Fruit fly (Drosophila melanogaster) whole organism: ENCODE results near the gene Kua.

Experiments used
- CG8478 ChIP-seq: fragments of >200 bp; optimal IDR thresholded peaks from 2 replicates; lab custom pipeline; 2018; ENCODE audit warnings: inconsistent platforms
- Dll ChIP-seq: fragments of >200 bp; optimal IDR thresholded peaks from 2 replicates; lab custom pipeline; 2017
- EcR ChIP-seq, 2 experiments: fragments of >200 bp; optimal IDR thresholded peaks; 2 replicates each; lab custom pipeline; 2017; ENCODE audit warnings: missing biosample characterization in 2 of 2, missing genetic modification characterization in 2 of 2, missing genetic modification reagents in 2 of 2
- pan ChIP-seq: fragments of >200 bp; optimal IDR thresholded peaks from 2 replicates; lab custom pipeline; 2017
- psq ChIP-seq: fragments of >200 bp; optimal IDR thresholded peaks from 2 replicates; lab custom pipeline; 2017
- usp ChIP-seq: fragments of >200 bp; optimal IDR thresholded peaks from 2 replicates; lab custom pipeline; 2017; ENCODE audit warnings: missing biosample characterization, missing genetic modification characterization, mixed read lengths

Gene Kua

DNA sequence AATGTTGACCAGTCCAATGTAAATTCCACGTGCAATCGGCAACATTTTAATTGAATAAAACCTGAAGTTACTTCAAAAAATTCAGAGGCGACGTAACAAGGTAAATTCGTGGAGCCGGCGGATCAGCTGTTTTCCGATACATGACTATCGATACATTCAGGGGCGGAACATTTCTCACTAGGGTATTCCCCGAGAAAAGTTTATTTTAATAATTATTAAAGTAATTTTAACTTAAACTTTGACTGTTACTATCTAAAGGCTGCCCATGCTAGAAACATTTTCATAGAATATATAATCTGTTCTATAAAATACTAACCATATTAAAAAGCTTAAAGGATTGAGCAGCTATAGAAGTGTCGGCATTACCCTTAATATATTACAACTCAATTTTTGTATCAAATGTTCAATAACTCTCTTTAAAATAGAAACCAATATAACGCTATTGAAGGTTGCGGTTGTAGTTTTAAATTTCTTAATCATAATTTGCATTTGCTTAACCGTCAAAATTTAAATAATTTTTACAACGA is at the start of gene Kua, which contains the start of gene mRpS18B:
Gene Kua (plus strand): TSS at position 477 of the 527 bp plus-strand sequence.
Gene mRpS18B (minus strand): TSS at position 149 of the 527 bp plus-strand sequence.
- TF ChIP-seq CG8478 (lab: Kevin White, UChicago) (no peak), EcR (GFP tag; optimal IDR thresholded peaks at IDR 0.05; lab: Kevin White, UChicago) (no peak), usp (GFP tag; lab: Kevin White, UChicago) (no peak), Dll (lab: Kevin White, UChicago) (no peak), psq (lab: Kevin White, UChicago) (no peak)

DNA sequence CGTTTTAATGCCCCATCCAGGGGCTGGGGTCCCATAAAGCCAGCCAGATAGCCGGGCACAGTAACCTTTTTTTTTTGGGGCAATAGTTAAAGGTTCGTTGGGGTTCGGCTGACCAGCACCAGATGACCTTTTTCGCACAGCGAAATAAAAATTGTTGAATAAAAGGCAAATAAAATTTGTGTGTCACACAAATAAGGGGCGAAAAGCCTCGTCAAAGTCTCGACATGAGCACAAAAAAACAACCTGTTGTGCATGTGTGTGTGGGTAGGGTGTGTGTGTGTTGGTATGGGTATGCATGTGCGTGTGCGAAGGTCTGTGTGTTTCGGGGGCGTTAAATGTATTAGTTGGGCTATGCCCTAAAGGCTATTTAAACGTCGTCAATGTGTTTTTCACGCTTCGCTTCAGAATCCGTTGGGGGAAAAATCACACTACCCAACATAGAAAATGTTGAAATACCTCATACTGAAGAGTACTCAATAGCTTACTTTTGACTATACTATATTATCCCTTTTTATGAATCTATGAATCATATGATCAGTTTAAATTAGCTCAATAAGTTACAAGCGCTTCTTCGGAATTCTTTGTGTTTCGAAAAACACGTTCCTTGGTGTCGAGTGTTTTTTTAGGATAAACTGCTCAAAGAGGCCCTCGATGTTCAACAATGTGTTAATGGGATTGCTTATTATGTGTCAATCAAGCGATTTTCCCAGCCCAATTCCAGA is 46.0 kb upstream of the Kua start:
- TF ChIP-seq Dll (lab: Kevin White, UChicago) (no peak), EcR (GFP tag; optimal IDR thresholded peaks at IDR 0.05; lab: Kevin White, UChicago) (no peak)

DNA sequence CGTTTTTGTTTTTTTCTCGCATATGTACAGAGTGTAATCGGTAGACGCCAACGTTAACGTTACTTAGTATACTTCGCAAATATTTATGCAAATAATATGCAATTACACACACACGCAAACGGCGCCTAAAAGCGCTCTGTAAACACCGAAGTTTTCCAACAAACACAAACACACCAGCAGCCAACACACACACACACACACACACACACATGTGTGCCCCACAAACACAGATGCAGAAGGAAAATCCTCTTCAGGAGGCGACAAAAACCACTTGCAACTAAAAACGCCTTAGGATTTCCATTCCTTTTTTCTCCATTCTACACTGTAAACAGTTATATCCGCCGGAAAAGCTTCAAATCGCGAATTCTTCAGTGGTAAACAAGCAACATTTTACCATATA is 40.0 kb upstream of the Kua start:
- TF ChIP-seq usp (GFP tag; lab: Kevin White, UChicago) = no peak
- no peak for TF ChIP-seq CG8478 (lab: Kevin White, UChicago)
- no peak for TF ChIP-seq Dll (lab: Kevin White, UChicago)
- TF ChIP-seq pan (lab: Kevin White, UChicago) = no peak
- no peak for TF ChIP-seq EcR (GFP tag; optimal IDR thresholded peaks at IDR 0.05; lab: Kevin White, UChicago)
- no peak for TF ChIP-seq psq (lab: Kevin White, UChicago)

DNA sequence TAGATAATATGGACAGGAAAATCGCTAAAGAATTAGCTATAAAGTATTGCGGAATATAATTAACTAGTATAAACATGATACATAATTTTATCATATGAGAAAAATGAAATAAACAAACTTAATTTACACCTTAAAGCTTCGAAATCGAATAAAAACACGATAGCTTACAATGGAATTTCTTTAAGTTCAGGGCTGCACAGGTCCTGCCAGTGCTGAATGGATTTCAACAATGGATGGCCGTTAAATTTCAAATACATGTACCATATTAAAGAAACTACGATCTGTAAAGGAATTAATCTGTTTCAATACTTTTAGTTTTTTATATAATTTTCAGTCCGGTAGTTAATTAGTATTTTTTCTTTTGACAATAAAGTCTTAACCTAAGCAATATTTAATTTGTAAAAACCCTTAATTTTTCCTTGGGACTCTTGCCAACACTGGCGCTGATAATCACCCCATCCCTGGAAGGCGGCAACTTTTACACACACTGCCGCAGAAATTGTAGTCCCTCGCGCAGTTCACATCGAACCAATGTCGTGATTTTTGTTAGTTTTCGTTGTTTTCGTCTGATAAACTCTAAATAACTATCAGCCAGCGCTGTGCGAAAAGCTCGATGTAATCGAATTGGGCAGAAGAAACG is 36.2 kb upstream of the Kua start, which contains the start of the genes barr and lok:
Gene barr (minus strand): TSS at position 353 of the 640 bp plus-strand sequence.
Gene lok (plus strand): TSS at position 405 of the 640 bp plus-strand sequence.
- TF ChIP-seq pan (lab: Kevin White, UChicago) (no peak), Dll (lab: Kevin White, UChicago) (no peak), CG8478 (lab: Kevin White, UChicago) (no peak), psq (lab: Kevin White, UChicago) (no peak), EcR (GFP tag; optimal IDR thresholded peaks at IDR 0.05; lab: Kevin White, UChicago) (no peak), usp (GFP tag; lab: Kevin White, UChicago) (no peak)

DNA sequence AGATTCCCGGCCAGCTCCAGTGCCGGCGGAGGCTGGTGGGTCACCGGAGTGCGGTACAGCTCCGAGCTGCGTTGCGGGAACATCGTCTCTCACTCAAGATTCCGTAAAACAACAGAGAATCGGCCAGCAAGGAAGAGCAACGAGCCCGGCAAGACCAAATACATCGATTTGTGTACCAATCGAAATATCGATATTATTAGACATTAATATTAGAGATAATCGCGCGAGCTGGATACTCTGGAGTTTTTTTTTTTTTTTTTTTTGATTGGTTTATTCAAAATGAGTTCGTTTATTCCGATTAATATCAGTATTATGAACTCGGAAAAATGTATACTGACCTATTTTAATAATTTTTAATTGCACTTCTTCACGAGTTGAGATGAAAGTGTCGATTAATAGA is 31.9 kb upstream of the Kua start, which contains the start of gene vls:
Gene vls (minus strand): TSS at position 164 of the 400 bp plus-strand sequence.
- TF ChIP-seq usp (GFP tag; lab: Kevin White, UChicago) (no peak), CG8478 (lab: Kevin White, UChicago) (no peak), pan (lab: Kevin White, UChicago) (no peak), EcR (GFP tag; optimal IDR thresholded peaks at IDR 0.05; lab: Kevin White, UChicago) (no peak), psq (lab: Kevin White, UChicago) (no peak), Dll (lab: Kevin White, UChicago) (no peak)

DNA sequence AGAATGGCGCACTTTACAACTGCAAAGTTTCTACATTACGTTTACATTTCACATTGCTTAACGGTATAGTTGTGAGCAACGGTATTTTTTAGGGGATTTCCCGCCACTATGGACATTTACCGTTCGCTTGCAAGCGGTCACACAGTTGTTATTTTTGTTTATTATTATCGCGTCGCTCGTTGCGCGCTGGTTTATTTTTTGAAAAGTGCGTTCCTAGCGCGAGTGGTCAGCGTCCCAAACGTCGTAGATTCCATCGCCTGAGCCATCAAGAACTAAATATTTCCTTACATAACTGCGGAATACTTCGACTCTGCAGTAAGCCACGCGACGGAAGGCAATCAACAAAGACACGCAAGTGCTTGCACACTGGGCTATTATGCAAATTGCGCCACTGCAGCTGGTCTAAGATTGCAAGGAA is 31.1 kb upstream of the Kua start, which contains the start of gene bwa:
Gene bwa (plus strand): TSS at position 159 of the 418 bp plus-strand sequence.
- TF ChIP-seq pan (lab: Kevin White, UChicago) (no peak), Dll (lab: Kevin White, UChicago) (no peak), psq (lab: Kevin White, UChicago) (no peak), CG8478 (lab: Kevin White, UChicago) (no peak), EcR (GFP tag; optimal IDR thresholded peaks at IDR 0.05; lab: Kevin White, UChicago) (no peak), usp (GFP tag; lab: Kevin White, UChicago) (no peak)

DNA sequence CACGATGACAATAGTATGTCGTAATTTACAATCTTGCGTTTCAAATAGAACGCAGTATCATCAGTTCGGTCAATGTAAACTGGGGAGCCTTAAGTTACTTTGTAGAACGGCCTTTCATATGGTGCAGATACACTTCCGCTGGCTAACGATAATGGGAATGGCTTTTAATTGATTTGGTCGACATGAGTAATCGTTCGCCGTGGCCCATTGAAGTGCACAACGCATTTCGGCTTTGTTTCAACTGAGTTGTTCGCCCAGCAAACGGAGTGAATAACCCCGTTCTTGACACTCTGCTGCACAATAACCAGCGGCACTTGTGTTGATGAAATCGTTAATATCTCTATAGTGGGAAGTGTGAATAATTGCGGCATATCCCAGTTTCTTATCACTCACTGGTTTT is 29.5 kb upstream of the Kua start:
- TF ChIP-seq EcR (GFP tag; optimal IDR thresholded peaks at IDR 0.05; lab: Kevin White, UChicago) (no peak), usp (GFP tag; lab: Kevin White, UChicago) (no peak), Dll (lab: Kevin White, UChicago) (no peak), psq (lab: Kevin White, UChicago) (no peak), CG8478 (lab: Kevin White, UChicago) (no peak), pan (lab: Kevin White, UChicago) (no peak)

DNA sequence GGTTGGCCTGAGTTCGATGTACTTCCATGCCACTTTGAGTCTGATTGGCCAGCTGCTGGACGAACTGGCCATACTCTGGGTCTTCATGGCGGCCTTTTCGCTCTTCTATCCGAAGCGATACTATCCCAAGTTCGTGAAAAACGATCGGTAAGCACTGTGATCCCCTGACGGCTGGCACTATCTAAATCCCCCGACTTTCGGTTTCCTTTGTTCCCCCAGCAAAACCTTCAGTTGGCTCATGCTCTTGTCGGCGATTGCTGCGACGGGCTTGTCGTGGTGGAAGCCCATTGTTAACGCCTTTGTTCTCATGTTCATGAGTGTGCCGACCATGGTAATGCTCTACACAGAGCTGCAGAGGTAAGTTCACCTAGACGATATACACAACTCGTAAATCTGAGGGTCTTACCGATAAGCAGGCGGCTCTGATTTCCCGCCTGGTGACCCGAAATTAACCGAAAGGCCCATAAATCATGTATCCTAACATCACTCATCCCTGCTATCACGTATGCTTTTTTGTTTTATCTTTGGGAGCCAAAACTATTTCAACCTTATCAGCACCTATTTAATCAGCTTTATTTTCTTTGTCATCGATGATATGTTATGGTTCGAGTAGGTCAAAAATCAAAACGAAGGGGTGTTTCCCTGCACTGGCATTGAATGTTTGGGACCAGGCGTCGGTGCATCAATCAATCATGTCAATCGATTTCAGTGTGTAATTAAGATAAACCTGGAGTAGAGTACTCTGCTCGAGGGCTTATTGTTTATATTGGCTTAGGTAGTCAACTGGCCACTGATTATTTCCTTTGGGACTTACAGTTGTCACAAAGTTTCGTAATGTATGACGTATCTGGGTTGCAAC is 28.0 kb upstream of the Kua start:
- no peak for TF ChIP-seq EcR (GFP tag; optimal IDR thresholded peaks at IDR 0.05; lab: Kevin White, UChicago)
- no peak for TF ChIP-seq pan (lab: Kevin White, UChicago)
- TF ChIP-seq psq (lab: Kevin White, UChicago) = no peak
- no peak for TF ChIP-seq Dll (lab: Kevin White, UChicago)
- TF ChIP-seq CG8478 (lab: Kevin White, UChicago) = no peak
- no peak for TF ChIP-seq usp (GFP tag; lab: Kevin White, UChicago)

DNA sequence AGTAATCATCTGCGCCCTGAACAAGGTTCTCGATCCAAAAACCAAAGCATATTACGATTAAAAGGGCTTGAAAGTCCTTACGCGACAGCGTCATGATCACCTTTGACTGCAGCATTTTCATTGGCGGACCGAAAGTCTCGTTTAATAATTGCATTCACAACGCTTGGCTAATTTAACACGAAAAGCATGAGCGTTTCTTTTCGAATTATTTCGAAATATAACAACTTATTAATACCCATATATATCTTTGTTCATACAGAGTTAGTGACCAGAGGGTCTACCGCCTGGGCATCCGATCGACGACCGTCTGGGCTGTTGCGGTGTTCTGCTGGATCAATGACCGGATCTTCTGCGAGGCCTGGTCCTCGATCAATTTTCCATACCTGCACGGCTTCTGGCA is 25.3 kb upstream of the Kua start, which contains the start of gene CG10730:
Gene CG10730 (minus strand): TSS at position 101 of the 400 bp plus-strand sequence.
- TF ChIP-seq usp (GFP tag; lab: Kevin White, UChicago) (no peak), psq (lab: Kevin White, UChicago) (no peak), EcR (GFP tag; optimal IDR thresholded peaks at IDR 0.05; lab: Kevin White, UChicago) (no peak), pan (lab: Kevin White, UChicago) (no peak)

DNA sequence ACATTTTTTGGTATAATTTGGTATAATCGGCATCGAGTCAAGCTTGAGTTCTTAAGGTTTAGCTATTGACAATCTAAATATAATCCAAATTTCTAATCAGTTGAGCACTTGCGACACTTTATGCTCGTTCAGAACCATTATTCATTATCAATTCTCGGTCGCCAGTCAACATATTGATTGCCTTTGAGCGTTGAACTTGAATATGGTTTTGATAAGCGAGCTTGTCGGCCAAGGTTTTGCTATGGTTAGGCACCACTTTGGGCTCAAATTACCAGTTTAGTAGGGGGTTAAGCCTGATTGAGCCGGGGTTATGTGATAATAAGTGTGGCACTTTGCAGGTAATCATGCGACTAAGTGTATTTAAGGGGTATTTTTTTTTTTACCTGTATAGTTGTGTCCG is 23.0 kb upstream of the Kua start:
- no peak for TF ChIP-seq pan (lab: Kevin White, UChicago)
- no peak for TF ChIP-seq usp (GFP tag; lab: Kevin White, UChicago)
- TF ChIP-seq Dll (lab: Kevin White, UChicago) = no peak
- TF ChIP-seq psq (lab: Kevin White, UChicago) = no peak
- no peak for TF ChIP-seq CG8478 (lab: Kevin White, UChicago)
- no peak for TF ChIP-seq EcR (GFP tag; optimal IDR thresholded peaks at IDR 0.05; lab: Kevin White, UChicago)
